Worm (Caenorhabditis elegans) whole organism, midembryonic: ENCODE results near the gene ubxn-4.

Source experiments
- T22C8.4 ChIP-seq: fragments of 200-800 bp; sonication (Bioruptor generic); IDR thresholded peaks from 2 replicates; pipeline ENCODE4 v1.3.6; 2022; ENCODE audit warnings: missing genetic modification characterization, missing compliant biosample characterization
- cog-1 ChIP-seq: sonication (generic microtip); optimal IDR thresholded peaks from 2 replicates; lab custom pipeline; 2016; ENCODE audit warnings: missing genetic modification characterization, missing compliant biosample characterization
- flt-1 ChIP-seq: fragments of 200-800 bp; sonication (Bioruptor generic); IDR thresholded peaks from 2 replicates; pipeline ENCODE4 v1.3.6; 2022; ENCODE audit warnings: missing genetic modification characterization, missing compliant biosample characterization
- tab-1 ChIP-seq: fragments of 200-800 bp; sonication (Bioruptor generic); IDR thresholded peaks from 2 replicates; pipeline ENCODE4 v1.3.6; 2022; ENCODE audit warnings: missing genetic modification characterization, missing compliant biosample characterization
- ztf-23 ChIP-seq: fragments of 200-800 bp; sonication (Bioruptor generic); IDR thresholded peaks from 2 replicates; pipeline ENCODE4 v1.3.6; 2022; ENCODE audit warnings: missing genetic modification reagents, missing genetic modification characterization, missing compliant biosample characterization

DNA sequence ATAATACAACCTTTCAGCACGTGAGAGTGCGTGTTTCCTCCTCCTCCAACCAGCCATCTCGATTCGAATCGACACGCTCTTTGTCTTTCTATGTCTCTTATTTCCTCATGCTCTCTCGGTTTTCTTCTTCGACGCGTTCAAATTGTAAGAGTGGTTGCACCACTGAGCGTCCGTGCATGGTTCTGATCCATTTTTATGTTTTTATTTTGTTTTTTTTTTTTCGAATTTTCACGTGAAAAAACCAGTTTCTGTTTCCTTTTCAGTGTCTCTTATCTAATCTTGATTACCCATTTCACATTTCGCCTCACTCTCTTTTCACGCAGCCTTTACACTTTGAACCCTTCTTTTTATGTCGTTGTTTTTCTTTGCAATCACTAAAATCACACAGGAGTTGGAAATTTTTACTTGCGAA lies 34.5 kb downstream of the ubxn-4 start:
- no peak for TF ChIP-seq cog-1 (tag; lab: Kevin White, UChicago)
- TF ChIP-seq flt-1 (GFP tag; lab: Robert Waterston, UW) = no peak
- no peak for TF ChIP-seq ztf-23 (GFP tag; lab: Robert Waterston, UW)
- no peak for TF ChIP-seq tab-1 (GFP tag; lab: Robert Waterston, UW)
- TF ChIP-seq T22C8.4 (GFP tag; lab: Robert Waterston, UW) = no peak
